Fruit fly (Drosophila melanogaster): ENCODE measurements around the gene CG42813.

Gene CG42813

dm6 chr3R:27196866-27197265, 31.5 kb downstream of the CG42813 start (continued):
- TF ChIP-seq CG11723 (GFP tag; optimal IDR thresholded peaks at IDR 0.05) (no peak), Pdp1 (GFP tag; optimal IDR thresholded peaks at IDR 0.05) (no peak), CG2678 (tag; optimal IDR thresholded peaks at IDR 0.05) (no peak), CG10267 (tag; optimal IDR thresholded peaks at IDR 0.05) (no peak), ken (GFP tag; IDR thresholded peaks at IDR 0.05) (no peak), kni (GFP tag; optimal IDR thresholded peaks at IDR 0.05) (peak; percentile 2), CG14050 (GFP tag; IDR thresholded peaks at IDR 0.05) (no peak), tll (GFP tag; optimal IDR thresholded peaks at IDR 0.05) (peak in 1 of 2 experiments; percentile 29), CG14965 (GFP tag; optimal IDR thresholded peaks at IDR 0.05; ENCODE audit: borderline replicate concordance) (no peak), Stat92E (GFP tag; optimal IDR thresholded peaks at IDR 0.05) (no peak), CG10147 (GFP tag; optimal IDR thresholded peaks at IDR 0.05) (no peak), toy (GFP tag; IDR thresholded peaks at IDR 0.05) (no peak), CG11398 (GFP tag; optimal IDR thresholded peaks at IDR 0.05) (no peak), CG16863 (GFP tag; optimal IDR thresholded peaks at IDR 0.05) (no peak), CG13296 (GFP tag; optimal IDR thresholded peaks at IDR 0.05) (no peak), CG6175 (GFP tag; IDR thresholded peaks at IDR 0.05) (no peak), CG10654 (GFP tag; optimal IDR thresholded peaks at IDR 0.05) (no peak), Usf (GFP tag; optimal IDR thresholded peaks at IDR 0.05) (no peak), pita (GFP tag; optimal IDR thresholded peaks at IDR 0.05) (no peak), tna (GFP tag; IDR thresholded peaks at IDR 0.05; ENCODE audit: partially characterized antibody) (no peak), D (optimal IDR thresholded peaks at IDR 0.05) (no peak), D (GFP tag; optimal IDR thresholded peaks at IDR 0.05) (peak; percentile 14), Hr51 (GFP tag; optimal IDR thresholded peaks at IDR 0.05) (no peak), CG3065 (GFP tag; optimal IDR thresholded peaks at IDR 0.05) (no peak), Med (GFP tag) (no peak), ato (GFP tag; IDR thresholded peaks at IDR 0.05; ENCODE audit: partially characterized antibody) (no peak), tap (tag; optimal IDR thresholded peaks at IDR 0.05) (no peak), lilli (GFP tag; optimal IDR thresholded peaks at IDR 0.05) (no peak), pros (GFP tag; optimal IDR thresholded peaks at IDR 0.05) (peak; percentile 67), sr (GFP tag; IDR thresholded peaks at IDR 0.05) (no peak), CG17186 (GFP tag; optimal IDR thresholded peaks at IDR 0.05) (no peak), dmrt11E (tag; optimal IDR thresholded peaks at IDR 0.05) (no peak), pum (GFP tag; optimal IDR thresholded peaks at IDR 0.05) (no peak), CG6689 (GFP tag; IDR thresholded peaks at IDR 0.05) (no peak), mam (GFP tag; optimal IDR thresholded peaks at IDR 0.05) (no peak), CG8089 (GFP tag; optimal IDR thresholded peaks at IDR 0.05) (no peak), ap (GFP tag; IDR thresholded peaks at IDR 0.05) (no peak), hth (optimal IDR thresholded peaks at IDR 0.05) (no peak), CG11093 (GFP tag; IDR thresholded peaks at IDR 0.05) (no peak), Dad (GFP tag; optimal IDR thresholded peaks at IDR 0.05) (no peak), pfk (GFP tag; optimal IDR thresholded peaks at IDR 0.05) (no peak), ewg (GFP tag; optimal IDR thresholded peaks at IDR 0.05) (peak; percentile 11)

- TF ChIP-seq ara (GFP tag; IDR thresholded peaks at IDR 0.05) = no peak
- TF ChIP-seq Ptx1 (GFP tag; IDR thresholded peaks at IDR 0.05) = no peak
- 0 out of 2 replicates have a peak, but pooled peaks have one; percentile 31 for TF ChIP-seq unc-4 (GFP tag; IDR thresholded peaks at IDR 0.05; ENCODE audit: partially characterized antibody)
- no peak for TF ChIP-seq lilli (GFP tag; optimal IDR thresholded peaks at IDR 0.05)
- TF ChIP-seq kni (GFP tag; optimal IDR thresholded peaks at IDR 0.05) = peak; percentile 43
- TF ChIP-seq ap (GFP tag; IDR thresholded peaks at IDR 0.05) = no peak
- peak; percentile 56 for TF ChIP-seq nom (GFP tag; optimal IDR thresholded peaks at IDR 0.05)
- peak; percentile 59 to 83 for TF ChIP-seq Trl (optimal IDR thresholded peaks at IDR 0.05)
- TF ChIP-seq Trl (GFP tag; optimal IDR thresholded peaks at IDR 0.05) = no peak
- TF ChIP-seq CG5180 (GFP tag; optimal IDR thresholded peaks at IDR 0.05) = peak; percentile 5
- TF ChIP-seq slp2 (GFP tag; optimal IDR thresholded peaks at IDR 0.05) = no peak
- TF ChIP-seq exex (tag; optimal IDR thresholded peaks at IDR 0.05) = no peak
- no peak for TF ChIP-seq CG1832 (GFP tag; optimal IDR thresholded peaks at IDR 0.05)
- no peak for TF ChIP-seq CG18599 (GFP tag; optimal IDR thresholded peaks at IDR 0.05)
These were observed 34.3 kb downstream of the CG42813 start, which contains the start of gene Ser for dm6 chr3R:27194106-27194505. Ser (minus strand) TSS chr3R:27194267.
